Worm (Caenorhabditis elegans) whole organism, early embryonic: Measurements from ENCODE around the gene hrg-10.

Source experiments
- aly-1 ChIP-seq: sonication (generic microtip); optimal IDR thresholded peaks from 2 replicates; lab custom pipeline; 2016; ENCODE audit warnings: missing genetic modification characterization, missing compliant biosample characterization
- ama-1 ChIP-seq: fragments of 150-350 bp; optimal IDR thresholded peaks from 2 replicates; lab custom pipeline; 2014
- ceh-13 ChIP-seq: fragments of 200-800 bp; sonication (Bioruptor generic); optimal IDR thresholded peaks from 2 replicates; lab custom pipeline; 2018; ENCODE audit warnings: mild to moderate bottlenecking, missing genetic modification characterization, missing compliant biosample characterization
- flt-1 ChIP-seq: fragments of 200-800 bp; sonication (Bioruptor generic); IDR thresholded peaks from 2 replicates; pipeline ENCODE4 v1.3.6; 2022; ENCODE audit warnings: missing genetic modification characterization, missing compliant biosample characterization
- hmbx-1 ChIP-seq: sonication (generic microtip); optimal IDR thresholded peaks from 2 replicates; lab custom pipeline; 2016; ENCODE audit warnings: mild to moderate bottlenecking, missing genetic modification characterization, missing compliant biosample characterization
- hnd-1 ChIP-seq: sonication (generic microtip); optimal IDR thresholded peaks from 2 replicates; lab custom pipeline; 2016; ENCODE audit warnings: missing genetic modification characterization, missing compliant biosample characterization
- sea-1 ChIP-seq: fragments of 200-800 bp; sonication (Bioruptor generic); conservative IDR thresholded peaks from 2 replicates; pipeline ENCODE4 v1.3.6; 2022; ENCODE audit warnings: missing genetic modification characterization, missing compliant biosample characterization

- TF ChIP-seq ceh-13 (no peak), aly-1 (tag; lab: Kevin White, UChicago) (no peak), sea-1 (GFP tag; lab: Robert Waterston, UW) (no peak), hmbx-1 (tag; lab: Kevin White, UChicago) (no peak), ama-1 (lab: Kevin White, UChicago) (no peak), flt-1 (GFP tag; lab: Robert Waterston, UW) (no peak), hnd-1 (tag; lab: Kevin White, UChicago) (no peak)
These were observed 20.8 kb upstream of the hrg-10 start, which contains the start of gene Y39B6A.41 for ce11 chrV:18977876-18978275.
